Worm (Caenorhabditis elegans) whole organism, L3 larva: Measurements from ENCODE around the gene lin-1.
"Not testable (repeated sequence)": the region's sequence is repeated elsewhere in the genome, so short reads cannot be mapped to it uniquely, and the experiment has no call there.

Experiments
- ZK546.5 ChIP-seq: sonication (generic microtip); optimal IDR thresholded peaks from 2 replicates; lab custom pipeline; 2017; ENCODE audit warnings: missing biosample characterization, missing genetic modification characterization
- aly-2 ChIP-seq: fragments of 150-350 bp; optimal IDR thresholded peaks from 2 replicates; lab custom pipeline; 2014; ENCODE audit warnings: missing biosample characterization, missing genetic modification characterization
- ceh-16 ChIP-seq: sonication (generic microtip); optimal IDR thresholded peaks from 2 replicates; lab custom pipeline; 2017; ENCODE audit warnings: missing biosample characterization, missing genetic modification characterization
- ceh-28 ChIP-seq: fragments of 150-350 bp; optimal IDR thresholded peaks from 2 replicates; lab custom pipeline; 2014; ENCODE audit warnings: missing biosample characterization, missing genetic modification reagents, missing genetic modification characterization
- egl-27 ChIP-seq: sonication (generic microtip); optimal IDR thresholded peaks from 4 replicates; lab custom pipeline; 2017; ENCODE audit warnings: missing biosample characterization, missing genetic modification reagents, missing genetic modification characterization
- egl-5 ChIP-seq: fragments of 150-350 bp; optimal IDR thresholded peaks from 2 replicates; lab custom pipeline; 2017; ENCODE audit warnings: missing biosample characterization, missing genetic modification reagents, missing genetic modification characterization, inconsistent platforms
- eor-1 ChIP-seq, 2 experiments: fragments of 150-350 bp; optimal IDR thresholded peaks; 2 replicates each; lab custom pipeline; 2014 to 2018; ENCODE audit warnings: missing biosample characterization in 2 of 2, missing genetic modification characterization in 2 of 2
- fkh-10 ChIP-seq: sonication (generic microtip); optimal IDR thresholded peaks from 2 replicates; lab custom pipeline; 2017; ENCODE audit warnings: missing biosample characterization, missing genetic modification reagents, missing genetic modification characterization
- fkh-2 ChIP-seq: fragments of 150-350 bp; optimal IDR thresholded peaks from 2 replicates; lab custom pipeline; 2014; ENCODE audit warnings: missing biosample characterization, missing genetic modification reagents, missing genetic modification characterization
- fos-1 ChIP-seq: fragments of 150-350 bp; optimal IDR thresholded peaks from 2 replicates; lab custom pipeline; 2014; ENCODE audit warnings: missing biosample characterization, missing genetic modification characterization
- hmg-11 ChIP-seq: sonication (generic microtip); optimal IDR thresholded peaks from 2 replicates; lab custom pipeline; 2016; ENCODE audit warnings: missing genetic modification characterization, missing compliant biosample characterization
- jun-1 ChIP-seq: fragments of 150-350 bp; optimal IDR thresholded peaks from 2 replicates; lab custom pipeline; 2014; ENCODE audit warnings: missing biosample characterization, missing genetic modification reagents, missing genetic modification characterization
- lin-15B ChIP-seq: fragments of 150-350 bp; optimal IDR thresholded peaks from 2 replicates; lab custom pipeline; 2014; ENCODE audit warnings: missing biosample characterization, missing genetic modification characterization
- lin-39 ChIP-seq: fragments of 150-350 bp; optimal IDR thresholded peaks from 2 replicates; lab custom pipeline; 2018; ENCODE audit warnings: missing biosample characterization, missing genetic modification reagents, missing genetic modification characterization
- lsy-12 ChIP-seq: sonication (generic microtip); optimal IDR thresholded peaks from 2 replicates; lab custom pipeline; 2016; ENCODE audit warnings: mild to moderate bottlenecking, missing genetic modification characterization, missing compliant biosample characterization
- mdl-1 ChIP-seq: fragments of 150-350 bp; optimal IDR thresholded peaks from 2 replicates; lab custom pipeline; 2014; ENCODE audit warnings: missing biosample characterization, missing genetic modification characterization
- mml-1 ChIP-seq: fragments of 150-350 bp; sonication (generic microtip); optimal IDR thresholded peaks from 3 replicates; lab custom pipeline; 2014; ENCODE audit warnings: missing biosample characterization, missing genetic modification characterization
- nfya-1 ChIP-seq: sonication (generic microtip); optimal IDR thresholded peaks from 2 replicates; lab custom pipeline; 2017; ENCODE audit warnings: missing genetic modification characterization, mild to moderate bottlenecking, missing compliant biosample characterization, antibody characterized with exemption, moderate library complexity; ENCODE audit not compliant: insufficient read depth
- nhr-12 ChIP-seq: fragments of 150-350 bp; optimal IDR thresholded peaks from 2 replicates; lab custom pipeline; 2014; ENCODE audit warnings: missing biosample characterization, missing genetic modification characterization
- nhr-43 ChIP-seq: sonication (generic microtip); optimal IDR thresholded peaks from 2 replicates; lab custom pipeline; 2016; ENCODE audit warnings: mild to moderate bottlenecking, missing genetic modification characterization, missing compliant biosample characterization; ENCODE audit not compliant: poor library complexity, severe bottlenecking
- nhr-67 ChIP-seq: fragments of 150-350 bp; optimal IDR thresholded peaks from 2 replicates; lab custom pipeline; 2014; ENCODE audit warnings: missing biosample characterization, missing genetic modification characterization
- nhr-77 ChIP-seq: fragments of 150-350 bp; optimal IDR thresholded peaks from 2 replicates; lab custom pipeline; 2014; ENCODE audit warnings: missing biosample characterization, missing genetic modification characterization
- pha-4 ChIP-seq: fragments of 150-350 bp; optimal IDR thresholded peaks from 2 replicates; lab custom pipeline; 2014; ENCODE audit warnings: missing biosample characterization, missing genetic modification reagents, missing genetic modification characterization
- pqm-1 ChIP-seq: fragments of 150-350 bp; optimal IDR thresholded peaks from 2 replicates; lab custom pipeline; 2017; ENCODE audit warnings: missing biosample characterization, missing genetic modification characterization, inconsistent platforms
- sea-2 ChIP-seq: fragments of 150-350 bp; sonication (generic microtip); optimal IDR thresholded peaks from 4 replicates; lab custom pipeline; 2014; ENCODE audit warnings: missing biosample characterization, missing genetic modification reagents, missing genetic modification characterization
- snpc-4 ChIP-seq: fragments of 150-350 bp; optimal IDR thresholded peaks from 2 replicates; lab custom pipeline; 2014; ENCODE audit warnings: missing biosample characterization, missing genetic modification characterization
- tbx-2 ChIP-seq: sonication (generic microtip); optimal IDR thresholded peaks from 2 replicates; lab custom pipeline; 2016; ENCODE audit warnings: mild to moderate bottlenecking, missing genetic modification characterization, missing compliant biosample characterization
- unc-62 ChIP-seq: fragments of 150-350 bp; sonication (generic microtip); optimal IDR thresholded peaks from 4 replicates; lab custom pipeline; 2014; ENCODE audit warnings: missing biosample characterization, missing genetic modification reagents, missing genetic modification characterization
- zag-1 ChIP-seq: fragments of 150-350 bp; optimal IDR thresholded peaks from 2 replicates; lab custom pipeline; 2014; ENCODE audit warnings: missing biosample characterization, missing genetic modification characterization
- ztf-11 ChIP-seq: fragments of 150-350 bp; optimal IDR thresholded peaks from 2 replicates; lab custom pipeline; 2014; ENCODE audit warnings: missing biosample characterization, missing genetic modification characterization

The lin-1 gene

ce11 chrIV:2281353-2281976 is 18.6 kb downstream of the lin-1 start (continued):
- no peak for TF ChIP-seq egl-5 (tag; lab: Kevin White, UChicago)
- TF ChIP-seq unc-62 (GFP tag; lab: Kevin White, UChicago), result no peak

ce11 chrIV:2275545-2275944 is 24.5 kb downstream of the lin-1 start, which contains the start of gene M70.5:
M70.5 (minus strand) TSS chrIV:2275622.
- TF ChIP-seq tbx-2; lin-39; snpc-4 (tag; lab: Kevin White, UChicago): not testable (repeated sequence)
- TF ChIP-seq, all 47 proteins: peak for 0; not testable (repeated sequence) for 47

ce11 chrIV:2263564-2263963 is 36.5 kb downstream of the lin-1 start, which contains the start of gene famp-1:
famp-1 (minus strand) TSS chrIV:2263664.
- TF ChIP-seq fos-1 (tag; lab: Kevin White, UChicago) (no peak), hmg-11 (tag; lab: Kevin White, UChicago) (no peak), nhr-12 (tag; lab: Kevin White, UChicago) (no peak), nhr-43 (tag; lab: Kevin White, UChicago) (no peak), egl-27 (tag; lab: Kevin White, UChicago) (no peak), pha-4 (no peak), jun-1 (tag; lab: Kevin White, UChicago) (no peak), lin-15B (no peak), zag-1 (tag; lab: Kevin White, UChicago) (no peak), unc-62 (GFP tag; lab: Kevin White, UChicago) (no peak), egl-5 (tag; lab: Kevin White, UChicago) (no peak), nfya-1 (no peak), lin-39 (no peak), lsy-12 (tag; lab: Kevin White, UChicago) (no peak), nhr-67 (tag; lab: Kevin White, UChicago) (no peak)

- TF ChIP-seq ceh-28 (tag; lab: Kevin White, UChicago) (peak; percentile 87), eor-1 (tag; optimal IDR thresholded peaks at IDR 0.05; lab: Kevin White, UChicago) (no peak)
Observed at ce11 chrIV:2253392-2254048, 46.6 kb downstream of the lin-1 start.

- TF ChIP-seq mdl-1 (tag; lab: Kevin White, UChicago) (no peak), aly-2 (tag; lab: Kevin White, UChicago) (no peak), egl-27 (tag; lab: Kevin White, UChicago) (no peak), jun-1 (tag; lab: Kevin White, UChicago) (no peak), fos-1 (tag; lab: Kevin White, UChicago) (no peak), pqm-1 (tag; lab: Kevin White, UChicago) (no peak), ztf-11 (tag; lab: Kevin White, UChicago) (no peak), ceh-28 (tag; lab: Kevin White, UChicago) (no peak), nhr-77 (tag; lab: Kevin White, UChicago) (no peak), ceh-16 (tag; lab: Kevin White, UChicago) (no peak), zag-1 (tag; lab: Kevin White, UChicago) (no peak), mml-1 (no peak), fkh-2 (tag; lab: Kevin White, UChicago) (no peak), ZK546.5 (tag; lab: Kevin White, UChicago) (no peak), hmg-11 (tag; lab: Kevin White, UChicago) (no peak)
Observed at ce11 chrIV:2246150-2246549, 53.9 kb downstream of the lin-1 start.

- TF ChIP-seq fkh-10; ztf-11 (tag; lab: Kevin White, UChicago); sea-2 (GFP tag; lab: Kevin White, UChicago): not testable (repeated sequence)
Observed at ce11 chrIV:2245565-2245964, 54.5 kb downstream of the lin-1 start, which contains the start of gene M70.1. M70.1 (plus strand) TSS chrIV:2245865.
